Fruit fly (Drosophila melanogaster): Measurements from ENCODE around the gene CG31019.

dm6 chr3R:30566181-30566902 lies 30.5 kb upstream of the CG31019 start:
- no peak for TF ChIP-seq CG1620 (GFP tag; optimal IDR thresholded peaks at IDR 0.05)
- no peak for TF ChIP-seq CG12768 (GFP tag; optimal IDR thresholded peaks at IDR 0.05)
